Fruit fly (Drosophila melanogaster) whole organism: ENCODE results near the gene CG42637.
A peak's percentile ranks its signal among the peaks of the same experiment; 100 is the strongest.

ENCODE experiments used
- CG8478 ChIP-seq: fragments of >200 bp; optimal IDR thresholded peaks from 2 replicates; lab custom pipeline; 2018; ENCODE audit warnings: inconsistent platforms
- Dll ChIP-seq: fragments of >200 bp; optimal IDR thresholded peaks from 2 replicates; lab custom pipeline; 2017
- EcR ChIP-seq, 2 experiments: fragments of >200 bp; optimal IDR thresholded peaks; 2 replicates each; lab custom pipeline; 2017; ENCODE audit warnings: missing biosample characterization in 2 of 2, missing genetic modification characterization in 2 of 2, missing genetic modification reagents in 2 of 2
- pan ChIP-seq: fragments of >200 bp; optimal IDR thresholded peaks from 2 replicates; lab custom pipeline; 2017
- psq ChIP-seq: fragments of >200 bp; optimal IDR thresholded peaks from 2 replicates; lab custom pipeline; 2017
- usp ChIP-seq: fragments of >200 bp; optimal IDR thresholded peaks from 2 replicates; lab custom pipeline; 2017; ENCODE audit warnings: missing biosample characterization, missing genetic modification characterization, mixed read lengths

Gene CG42637

dm6 chr3L:19793438-19793998, at the start of gene CG42637, which contains the start of the genes Gyc76C and SREBP:
CG42637 (minus strand) TSS chr3L:19793569.
Gyc76C (minus strand) TSS chr3L:19793569.
SREBP (plus strand) TSS chr3L:19793935.
- TF ChIP-seq EcR (GFP tag; optimal IDR thresholded peaks at IDR 0.05; lab: Kevin White, UChicago) (no peak), CG8478 (lab: Kevin White, UChicago) (no peak), pan (lab: Kevin White, UChicago) (no peak), Dll (lab: Kevin White, UChicago) (no peak), usp (no peak), psq (no peak)

- TF ChIP-seq CG8478 (lab: Kevin White, UChicago), result no peak
- no peak for TF ChIP-seq psq
- TF ChIP-seq EcR (GFP tag; optimal IDR thresholded peaks at IDR 0.05; lab: Kevin White, UChicago), result no peak
- no peak for TF ChIP-seq usp
- no peak for TF ChIP-seq Dll (lab: Kevin White, UChicago)
- no peak for TF ChIP-seq pan (lab: Kevin White, UChicago)
These were observed 43.1 kb upstream of the CG42637 start, which contains the start of gene kto for dm6 chr3L:19836375-19836937. kto (plus strand) TSS chr3L:19836614.

- TF ChIP-seq psq, result no peak
- no peak for TF ChIP-seq CG8478 (lab: Kevin White, UChicago)
- TF ChIP-seq usp, result no peak
- TF ChIP-seq EcR (GFP tag; optimal IDR thresholded peaks at IDR 0.05; lab: Kevin White, UChicago), result no peak
- no peak for TF ChIP-seq pan (lab: Kevin White, UChicago)
- TF ChIP-seq Dll (lab: Kevin White, UChicago), result no peak
These were observed 40.9 kb upstream of the CG42637 start, which contains the start of the genes trc and CG32221 for dm6 chr3L:19834143-19834794. trc (minus strand) TSS chr3L:19834304. CG32221 (plus strand) TSS chr3L:19834670.

dm6 chr3L:19833227-19833626, 39.9 kb upstream of the CG42637 start:
- TF ChIP-seq Dll (lab: Kevin White, UChicago) (no peak), pan (lab: Kevin White, UChicago) (no peak), psq (no peak), usp (no peak), CG8478 (lab: Kevin White, UChicago) (no peak), EcR (GFP tag; optimal IDR thresholded peaks at IDR 0.05; lab: Kevin White, UChicago) (no peak)

dm6 chr3L:19818701-19819100, 25.3 kb upstream of the CG42637 start:
- no peak for TF ChIP-seq Dll (lab: Kevin White, UChicago)

dm6 chr3L:19817807-19818531, 24.6 kb upstream of the CG42637 start, which contains the start of the genes Fibp and Deaf1:
Fibp (minus strand) TSS chr3L:19817967.
Deaf1 (plus strand) TSS chr3L:19818174.
- TF ChIP-seq CG8478 (lab: Kevin White, UChicago) (no peak), pan (lab: Kevin White, UChicago) (no peak), Dll (lab: Kevin White, UChicago) (no peak), usp (no peak)

- TF ChIP-seq CG8478 (lab: Kevin White, UChicago), result peak; percentile 33
- no peak for TF ChIP-seq pan (lab: Kevin White, UChicago)
These were observed 22.2 kb upstream of the CG42637 start, which contains the start of gene cyc for dm6 chr3L:19815472-19816150. cyc (minus strand) TSS chr3L:19815938.

- no peak for TF ChIP-seq psq
- no peak for TF ChIP-seq EcR (GFP tag; optimal IDR thresholded peaks at IDR 0.05; lab: Kevin White, UChicago)
- no peak for TF ChIP-seq CG8478 (lab: Kevin White, UChicago)
- no peak for TF ChIP-seq usp
- no peak for TF ChIP-seq Dll (lab: Kevin White, UChicago)
- no peak for TF ChIP-seq pan (lab: Kevin White, UChicago)
These were observed 19.9 kb upstream of the CG42637 start, which contains the start of gene Cyp305a1 for dm6 chr3L:19813075-19813903. Cyp305a1 (minus strand) TSS chr3L:19813339.

- TF ChIP-seq CG8478 (lab: Kevin White, UChicago), result no peak
These were observed 19.1 kb upstream of the CG42637 start for dm6 chr3L:19812491-19812890.

dm6 chr3L:19807521-19807920, 14.2 kb upstream of the CG42637 start:
- no peak for TF ChIP-seq CG8478 (lab: Kevin White, UChicago)
- no peak for TF ChIP-seq usp
- no peak for TF ChIP-seq EcR (GFP tag; optimal IDR thresholded peaks at IDR 0.05; lab: Kevin White, UChicago)
- TF ChIP-seq pan (lab: Kevin White, UChicago), result no peak
- TF ChIP-seq Dll (lab: Kevin White, UChicago), result no peak
- no peak for TF ChIP-seq psq

- no peak for TF ChIP-seq psq
- no peak for TF ChIP-seq EcR (GFP tag; optimal IDR thresholded peaks at IDR 0.05; lab: Kevin White, UChicago)
- TF ChIP-seq CG8478 (lab: Kevin White, UChicago), result no peak
- no peak for TF ChIP-seq usp
- TF ChIP-seq Dll (lab: Kevin White, UChicago), result no peak
- no peak for TF ChIP-seq pan (lab: Kevin White, UChicago)
These were observed 13.7 kb upstream of the CG42637 start, which contains the start of the genes CG14104 and Kap-alpha1 for dm6 chr3L:19807103-19807502. CG14104 (minus strand) TSS chr3L:19807199. Kap-alpha1 (plus strand) TSS chr3L:19807232.
